Worm (Caenorhabditis elegans): ENCODE data around the gene srw-23.

- TF ChIP-seq drap-1 (GFP tag; optimal IDR thresholded peaks at IDR 0.05), result no peak
- no peak for TF ChIP-seq ztf-11 (tag; optimal IDR thresholded peaks at IDR 0.05)
- no peak for TF ChIP-seq ces-1 (GFP tag; optimal IDR thresholded peaks at IDR 0.05)
- TF ChIP-seq mep-1 (tag; optimal IDR thresholded peaks at IDR 0.05), result no peak
These were observed 37.6 kb upstream of the srw-23 start for ce11 chrV:16836100-16836499.
